Fruit fly (Drosophila melanogaster) whole organism, prepupa: Measurements from ENCODE around the gene CG12256.

Experiments used
- CG10669 ChIP-seq: fragments of 200-800 bp; sonication (Bioruptor generic); optimal IDR thresholded peaks from 3 replicates; lab custom pipeline; 2018; ENCODE audit warnings: missing biosample characterization, mild to moderate bottlenecking, missing genetic modification characterization, moderate library complexity
- CG11294 ChIP-seq: fragments of 200-800 bp; sonication (Bioruptor generic); IDR thresholded peaks from 2 replicates; pipeline ENCODE4 v1.3.6; 2022; ENCODE audit warnings: missing biosample characterization, missing genetic modification characterization
- CG11762 ChIP-seq: fragments of 200-800 bp; sonication (Bioruptor generic); optimal IDR thresholded peaks from 3 replicates; lab custom pipeline; 2016; ENCODE audit warnings: missing biosample characterization, missing genetic modification characterization; ENCODE audit not compliant: insufficient read depth
- CG16779 ChIP-seq: fragments of 200-800 bp; sonication (Bioruptor generic); optimal IDR thresholded peaks from 3 replicates; lab custom pipeline; 2017; ENCODE audit warnings: missing biosample characterization, mild to moderate bottlenecking, missing genetic modification characterization
- CG3032 ChIP-seq: fragments of 200-800 bp; optimal IDR thresholded peaks from 2 replicates; lab custom pipeline; 2019; ENCODE audit warnings: missing biosample characterization, mild to moderate bottlenecking, missing genetic modification characterization, moderate library complexity
- CG31627 ChIP-seq: fragments of 200-800 bp; sonication (Bioruptor generic); optimal IDR thresholded peaks from 3 replicates; lab custom pipeline; 2016; ENCODE audit warnings: missing biosample characterization, missing genetic modification characterization
- CG32006 ChIP-seq: fragments of 200-800 bp; sonication (Bioruptor generic); optimal IDR thresholded peaks from 3 replicates; lab custom pipeline; 2017; ENCODE audit warnings: missing biosample characterization, mild to moderate bottlenecking, missing genetic modification characterization
- CG34406 ChIP-seq: fragments of 200-800 bp; sonication (Bioruptor generic); optimal IDR thresholded peaks from 3 replicates; lab custom pipeline; 2016; ENCODE audit warnings: missing biosample characterization, missing genetic modification characterization
- CG4318 ChIP-seq: fragments of 200-800 bp; sonication (Bioruptor generic); optimal IDR thresholded peaks from 3 replicates; lab custom pipeline; 2017; ENCODE audit warnings: missing biosample characterization, mild to moderate bottlenecking, missing genetic modification characterization
- CG6163 ChIP-seq: fragments of 200-800 bp; sonication (Bioruptor generic); IDR thresholded peaks from 3 replicates; pipeline ENCODE4 v1.3.6; 2022; ENCODE audit warnings: missing biosample characterization, missing genetic modification characterization
- CG6276 ChIP-seq: fragments of 200-800 bp; sonication (Bioruptor generic); optimal IDR thresholded peaks from 2 replicates; lab custom pipeline; 2017; ENCODE audit warnings: missing biosample characterization, mild to moderate bottlenecking, missing genetic modification characterization
- CG6792 ChIP-seq: fragments of 200-800 bp; sonication (Bioruptor generic); optimal IDR thresholded peaks from 3 replicates; lab custom pipeline; 2016; ENCODE audit warnings: missing biosample characterization, missing genetic modification characterization
- CG6808 ChIP-seq: fragments of 200-800 bp; sonication (Bioruptor generic); optimal IDR thresholded peaks from 3 replicates; lab custom pipeline; 2017; ENCODE audit warnings: missing biosample characterization, missing genetic modification characterization, mild to moderate bottlenecking, moderate library complexity, missing genetic modification reagents
- CG8119 ChIP-seq: fragments of 200-800 bp; sonication (Bioruptor generic); IDR thresholded peaks from 3 replicates; pipeline ENCODE4 v1.3.6; 2022; ENCODE audit warnings: missing biosample characterization, missing genetic modification characterization
- CG8319 ChIP-seq: fragments of 200-800 bp; sonication (Bioruptor generic); optimal IDR thresholded peaks from 3 replicates; lab custom pipeline; 2016; ENCODE audit warnings: missing biosample characterization, missing genetic modification characterization
- CG8632 ChIP-seq: fragments of 200-800 bp; sonication (Bioruptor generic); optimal IDR thresholded peaks from 3 replicates; lab custom pipeline; 2016; ENCODE audit warnings: missing biosample characterization, missing genetic modification characterization
- CG9139 ChIP-seq: fragments of 200-800 bp; sonication (Bioruptor generic); optimal IDR thresholded peaks from 3 replicates; lab custom pipeline; 2017; ENCODE audit warnings: missing biosample characterization, mild to moderate bottlenecking, missing genetic modification characterization
- Eip75B ChIP-seq: fragments of 200-800 bp; sonication (Bioruptor generic); optimal IDR thresholded peaks from 3 replicates; lab custom pipeline; 2016; ENCODE audit warnings: missing biosample characterization, missing genetic modification characterization
- Eip78C ChIP-seq: fragments of 200-800 bp; sonication (Bioruptor generic); peaks from one replicate; lab custom pipeline; 2016; ENCODE audit warnings: missing biosample characterization, missing genetic modification characterization
- Eip93F ChIP-seq: fragments of 200-800 bp; sonication (Bioruptor generic); optimal IDR thresholded peaks from 2 replicates; lab custom pipeline; 2016; ENCODE audit warnings: missing biosample characterization, mild to moderate bottlenecking, missing genetic modification characterization
- Ets21C ChIP-seq: fragments of 200-800 bp; sonication (Bioruptor generic); optimal IDR thresholded peaks from 3 replicates; lab custom pipeline; 2016; ENCODE audit warnings: missing biosample characterization, missing genetic modification characterization
- Ets96B ChIP-seq: fragments of 200-800 bp; optimal IDR thresholded peaks from 2 replicates; lab custom pipeline; 2019; ENCODE audit warnings: missing biosample characterization, mild to moderate bottlenecking, missing genetic modification characterization, moderate library complexity
- Gug ChIP-seq: fragments of 200-800 bp; sonication (Bioruptor generic); IDR thresholded peaks from 2 replicates; pipeline ENCODE4 v1.3.6; 2022; ENCODE audit warnings: missing biosample characterization, missing genetic modification characterization
- Hr39 ChIP-seq: fragments of 200-800 bp; sonication (Bioruptor generic); optimal IDR thresholded peaks from 2 replicates; lab custom pipeline; 2016; ENCODE audit warnings: missing biosample characterization, missing genetic modification characterization
- Lpt ChIP-seq: fragments of 200-800 bp; sonication (Bioruptor generic); optimal IDR thresholded peaks from 3 replicates; lab custom pipeline; 2016; ENCODE audit warnings: missing biosample characterization, missing genetic modification characterization
- Met ChIP-seq: fragments of 200-800 bp; sonication (Bioruptor generic); optimal IDR thresholded peaks from 3 replicates; lab custom pipeline; 2016; ENCODE audit warnings: missing biosample characterization, missing genetic modification characterization
- Smox ChIP-seq: fragments of 200-800 bp; sonication (Bioruptor generic); optimal IDR thresholded peaks from 3 replicates; lab custom pipeline; 2016; ENCODE audit warnings: missing biosample characterization, missing genetic modification characterization
- Sox102F ChIP-seq: fragments of 200-800 bp; sonication (Bioruptor generic); optimal IDR thresholded peaks from 2 replicates; lab custom pipeline; 2016; ENCODE audit warnings: missing biosample characterization, mild to moderate bottlenecking, missing genetic modification characterization
- Sox14 ChIP-seq: fragments of 200-800 bp; sonication (Bioruptor generic); optimal IDR thresholded peaks from 3 replicates; lab custom pipeline; 2016; ENCODE audit warnings: missing biosample characterization, missing genetic modification characterization
- Sox15 ChIP-seq: fragments of 200-800 bp; sonication (Bioruptor generic); optimal IDR thresholded peaks from 3 replicates; lab custom pipeline; 2016; ENCODE audit warnings: missing biosample characterization, missing genetic modification characterization
- dsx ChIP-seq: fragments of 200-800 bp; optimal IDR thresholded peaks from 3 replicates; lab custom pipeline; 2019; ENCODE audit warnings: missing biosample characterization, mild to moderate bottlenecking, missing genetic modification characterization, moderate library complexity; ENCODE audit not compliant: poor library complexity, severe bottlenecking
- eg ChIP-seq: fragments of 200-800 bp; sonication (Bioruptor generic); IDR thresholded peaks from 3 replicates; pipeline ENCODE4 v1.3.6; 2022; ENCODE audit warnings: missing biosample characterization, missing genetic modification characterization
- esn ChIP-seq: fragments of 200-800 bp; sonication (Bioruptor generic); optimal IDR thresholded peaks from 2 replicates; lab custom pipeline; 2016; ENCODE audit warnings: missing biosample characterization, mild to moderate bottlenecking, missing genetic modification characterization, moderate library complexity
- fkh ChIP-seq: fragments of 200-800 bp; sonication (Bioruptor generic); optimal IDR thresholded peaks from 3 replicates; lab custom pipeline; 2017; ENCODE audit warnings: missing biosample characterization, mild to moderate bottlenecking, missing genetic modification characterization, moderate library complexity
- lz ChIP-seq: fragments of 200-800 bp; sonication (Bioruptor generic); optimal IDR thresholded peaks from 3 replicates; lab custom pipeline; 2016; ENCODE audit warnings: missing biosample characterization, missing genetic modification characterization
- net ChIP-seq: fragments of 200-800 bp; sonication (Bioruptor generic); optimal IDR thresholded peaks from 3 replicates; lab custom pipeline; 2016; ENCODE audit warnings: missing biosample characterization, missing genetic modification characterization
- pdm3 ChIP-seq: fragments of 200-800 bp; sonication (Bioruptor generic); optimal IDR thresholded peaks from 3 replicates; lab custom pipeline; 2016; ENCODE audit warnings: missing biosample characterization, missing genetic modification characterization
- salr ChIP-seq, 2 experiments: fragments of 200-800 bp; sonication (Bioruptor generic); optimal IDR thresholded peaks; 3 replicates each; lab custom pipeline; 2016 to 2018; ENCODE audit warnings: missing biosample characterization in 2 of 2, missing genetic modification characterization in 2 of 2, mild to moderate bottlenecking in 1 of 2
- ss ChIP-seq, 2 experiments: fragments of 200-800 bp; sonication (Bioruptor generic); optimal IDR thresholded peaks; 2 replicates in 1 of 2; 3 replicates in 1 of 2; lab custom pipeline; 2017 to 2018; ENCODE audit warnings: mild to moderate bottlenecking in 2 of 2, missing biosample characterization in 2 of 2, missing genetic modification characterization in 2 of 2, moderate library complexity in 1 of 2
- svp ChIP-seq: fragments of 200-800 bp; sonication (Bioruptor generic); peaks from one replicate; lab custom pipeline; 2016; ENCODE audit warnings: missing biosample characterization, missing genetic modification characterization
- topi ChIP-seq: fragments of 200-800 bp; sonication (Bioruptor generic); optimal IDR thresholded peaks from 3 replicates; lab custom pipeline; 2016; ENCODE audit warnings: missing biosample characterization, missing genetic modification characterization
- vri ChIP-seq: fragments of 200-800 bp; sonication (Bioruptor generic); optimal IDR thresholded peaks from 3 replicates; lab custom pipeline; 2016; ENCODE audit warnings: missing biosample characterization, mild to moderate bottlenecking, missing genetic modification characterization

Gene CG12256

DNA sequence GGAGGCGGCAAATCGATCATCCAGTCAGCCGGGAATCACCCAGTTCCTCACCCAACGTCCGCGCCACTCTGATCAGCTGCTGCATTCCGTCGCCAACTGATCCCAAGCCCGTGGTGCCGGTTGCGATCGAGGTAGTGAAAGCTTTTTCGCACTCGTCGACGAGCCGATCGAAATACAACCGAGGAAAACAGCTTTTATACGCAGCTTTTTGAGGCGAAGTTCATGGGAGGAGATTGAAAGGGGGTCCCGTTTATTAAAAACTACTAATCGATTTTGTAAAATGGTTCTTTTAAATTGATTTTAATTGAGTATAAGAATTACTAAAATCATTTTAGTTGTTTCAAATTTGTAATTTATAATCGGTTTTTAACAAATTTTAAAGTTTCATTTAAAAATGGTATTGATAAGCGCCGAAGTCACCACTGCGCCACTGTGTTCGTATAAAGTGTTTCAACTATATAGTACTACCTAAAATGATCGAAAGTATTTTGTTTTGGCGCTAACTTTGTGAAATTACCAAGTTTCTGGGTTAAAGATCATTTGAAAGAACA, 4.7 kb downstream of the CG12256 start, which contains the start of gene CG4860 (continued):
- TF ChIP-seq vri (GFP tag; lab: Kevin White, UChicago) (peak; percentile 78), Sox102F (GFP tag; lab: Kevin White, UChicago) (peak; percentile 82), CG32006 (peak; percentile 86), CG10669 (GFP tag; lab: Kevin White, UChicago) (peak; percentile 79), Hr39 (GFP tag; lab: Kevin White, UChicago) (peak; percentile 86), lz (GFP tag; lab: Kevin White, UChicago) (peak; percentile 92), Eip78C (GFP tag; lab: Kevin White, UChicago) (peak; percentile 97), CG8319 (GFP tag; lab: Kevin White, UChicago) (peak; percentile 75), dsx (GFP tag; lab: Kevin White, UChicago) (no peak), CG6163 (GFP tag; lab: Robert Waterston, UW) (peak; percentile 92), Gug (GFP tag; lab: Robert Waterston, UW) (peak; percentile 82), Ets96B (tag; lab: Kevin White, UChicago) (peak; percentile 78), CG6792 (peak; percentile 87), ss (GFP tag; optimal IDR thresholded peaks at IDR 0.05; lab: Kevin White, UChicago) (peak in 1 of 2 experiments; percentile 55), eg (GFP tag; lab: Robert Waterston, UW) (peak; percentile 94), CG6276 (GFP tag; lab: Kevin White, UChicago) (peak; percentile 84), Ets21C (peak; percentile 83), CG11294 (GFP tag; lab: Robert Waterston, UW) (peak; percentile 66), Eip93F (GFP tag; lab: Kevin White, UChicago) (peak; percentile 77), net (GFP tag; lab: Kevin White, UChicago) (peak; percentile 90), salr (GFP tag; optimal IDR thresholded peaks at IDR 0.05; lab: Kevin White, UChicago) (peak; percentile 38 to 82), CG8119 (GFP tag; lab: Robert Waterston, UW) (peak; percentile 91), CG4318 (peak; percentile 63), topi (GFP tag; lab: Kevin White, UChicago) (peak; percentile 87), Sox14 (GFP tag; lab: Kevin White, UChicago) (peak; percentile 88), CG34406 (peak; percentile 84), fkh (GFP tag; lab: Kevin White, UChicago) (no peak), CG11762 (GFP tag; lab: Kevin White, UChicago) (peak; percentile 77), CG9139 (GFP tag; lab: Kevin White, UChicago) (no peak), CG3032 (tag; lab: Kevin White, UChicago) (peak; percentile 82), pdm3 (GFP tag; lab: Kevin White, UChicago) (peak; percentile 89), Smox (GFP tag; lab: Kevin White, UChicago) (peak; percentile 87), CG16779 (peak; percentile 61), Eip75B (GFP tag; lab: Kevin White, UChicago) (peak; percentile 91), Met (GFP tag; lab: Kevin White, UChicago) (peak; percentile 90), esn (GFP tag; lab: Kevin White, UChicago) (peak; percentile 94), CG6808 (GFP tag; lab: Kevin White, UChicago) (peak; percentile 70), Lpt (GFP tag; lab: Kevin White, UChicago) (peak; percentile 82)

DNA sequence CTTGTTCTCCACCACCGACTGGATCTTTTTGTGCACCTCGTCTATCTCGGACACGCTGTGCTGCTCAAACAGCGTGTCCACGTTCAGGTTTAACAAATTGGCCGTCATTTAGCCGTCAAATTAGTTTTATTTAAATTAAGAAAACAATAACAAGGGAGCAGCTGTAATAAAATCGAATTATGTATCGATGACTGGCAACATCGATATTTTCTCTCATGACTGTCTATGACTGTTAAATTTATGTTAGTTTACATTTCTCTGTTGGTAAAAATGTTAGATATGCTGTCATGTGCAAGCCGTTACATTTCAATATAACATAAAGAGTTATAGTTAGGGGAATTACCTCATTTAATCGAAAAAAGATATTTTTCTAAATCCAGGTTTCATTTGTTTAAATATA, 6.6 kb downstream of the CG12256 start, which contains the start of gene Cog1:
Gene Cog1, minus strand, starts transcription at position 190 of the 400 bp plus-strand sequence.
- TF ChIP-seq CG8632 (GFP tag; lab: Kevin White, UChicago) (no peak), Sox15 (no peak), CG11294 (GFP tag; lab: Robert Waterston, UW) (no peak), svp (GFP tag; lab: Kevin White, UChicago) (peak; percentile 13), CG31627 (GFP tag; lab: Kevin White, UChicago) (no peak), esn (GFP tag; lab: Kevin White, UChicago) (no peak)
